Worm (Caenorhabditis elegans): ENCODE data around the gene T26E4.18.
"Not testable (repeated sequence)": the region's sequence is repeated elsewhere in the genome, so short reads cannot be mapped to it uniquely, and the experiment has no call there.

ce11 chrV:15811982-15812381, 8.3 kb upstream of the T26E4.18 start, which contains the start of gene nhr-282:
- TF ChIP-seq tab-1 (GFP tag; IDR thresholded peaks at IDR 0.05); flt-1 (GFP tag; IDR thresholded peaks at IDR 0.05); cog-1 (tag; optimal IDR thresholded peaks at IDR 0.05); ztf-23 (GFP tag; IDR thresholded peaks at IDR 0.05); med-1 (GFP tag; optimal IDR thresholded peaks at IDR 0.05; ENCODE audit: insufficient read depth): not testable (repeated sequence)

All from whole organism, midembryonic.